Fruit fly (Drosophila melanogaster): ENCODE results near the gene CG42232.

- no peak for TF ChIP-seq CG8632 (GFP tag; optimal IDR thresholded peaks at IDR 0.05)
- TF ChIP-seq Gug (GFP tag; IDR thresholded peaks at IDR 0.05), result no peak
- TF ChIP-seq topi (GFP tag; optimal IDR thresholded peaks at IDR 0.05), result no peak
- TF ChIP-seq Hr38 (GFP tag; optimal IDR thresholded peaks at IDR 0.05), result no peak
Observed at dm6 chr3R:16476472-16476871, 7.0 kb upstream of the CG42232 start.

All from whole organism, prepupa.